Fruit fly (Drosophila melanogaster): Measurements from ENCODE around the gene CG4459.
A peak's percentile ranks its signal among the peaks of the same experiment; 100 is the strongest.

The CG4459 gene

DNA sequence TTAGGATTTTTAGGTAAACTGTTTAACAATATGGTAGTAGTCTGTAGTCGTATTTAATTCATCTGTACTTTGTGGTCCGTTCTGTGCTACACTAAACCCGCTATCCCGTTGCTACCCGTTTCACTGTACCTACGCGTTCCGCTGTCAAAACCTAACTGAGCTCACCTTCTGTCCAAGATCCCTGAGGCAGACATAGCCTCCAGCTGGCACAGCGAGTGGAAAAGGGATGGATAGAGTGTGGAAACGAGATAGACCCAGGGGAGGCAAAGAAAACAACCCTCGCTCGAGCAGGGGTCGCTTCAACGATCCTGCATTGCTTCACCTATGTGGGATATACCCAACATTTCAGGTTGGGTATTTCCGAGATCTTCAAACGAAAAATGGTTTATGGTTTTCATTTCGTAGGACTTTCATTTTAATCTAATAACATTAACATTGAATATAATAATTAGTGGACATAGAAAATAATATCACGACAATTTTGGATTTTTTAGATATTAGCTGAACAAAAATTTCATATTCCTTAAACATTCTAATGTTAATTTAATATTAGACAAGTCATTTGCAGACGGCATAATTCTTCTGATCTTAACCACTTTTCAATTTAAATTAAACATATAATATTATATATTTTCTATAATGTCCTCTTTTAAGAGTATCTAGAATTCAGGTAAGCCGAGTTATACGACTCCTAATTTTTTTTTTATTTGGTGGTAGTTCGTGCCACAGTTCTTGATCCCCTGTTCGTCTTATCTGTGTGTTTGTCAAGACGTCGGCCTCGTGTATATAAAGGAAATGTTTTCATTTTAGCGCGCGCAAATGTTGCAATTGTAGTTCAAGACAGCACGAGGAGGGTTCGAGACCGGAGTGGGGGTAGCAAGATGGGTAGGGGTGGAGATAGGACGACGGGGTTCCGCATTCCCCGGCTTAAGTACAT, 6.7 kb upstream of the CG4459 start, which contains the start of gene mira:
Gene mira, minus strand, starts transcription at position 281 of the 937 bp plus-strand sequence.
- TF ChIP-seq pan (optimal IDR thresholded peaks at IDR 0.05) = no peak
- TF ChIP-seq Dif (GFP tag; optimal IDR thresholded peaks at IDR 0.05; ENCODE audit: partially characterized antibody) = no peak
- no peak for TF ChIP-seq fru (GFP tag; optimal IDR thresholded peaks at IDR 0.05)
- no peak for TF ChIP-seq CG9705 (GFP tag; optimal IDR thresholded peaks at IDR 0.05)
- TF ChIP-seq Dfd (GFP tag; optimal IDR thresholded peaks at IDR 0.05) = no peak
- TF ChIP-seq Mio (GFP tag; optimal IDR thresholded peaks at IDR 0.05) = no peak
- no peak for TF ChIP-seq dsf (GFP tag; optimal IDR thresholded peaks at IDR 0.05; ENCODE audit: borderline replicate concordance)
- TF ChIP-seq tai (GFP tag; optimal IDR thresholded peaks at IDR 0.05) = no peak
- no peak for TF ChIP-seq Vsx2 (GFP tag; optimal IDR thresholded peaks at IDR 0.05; ENCODE audit: partially characterized antibody)

DNA sequence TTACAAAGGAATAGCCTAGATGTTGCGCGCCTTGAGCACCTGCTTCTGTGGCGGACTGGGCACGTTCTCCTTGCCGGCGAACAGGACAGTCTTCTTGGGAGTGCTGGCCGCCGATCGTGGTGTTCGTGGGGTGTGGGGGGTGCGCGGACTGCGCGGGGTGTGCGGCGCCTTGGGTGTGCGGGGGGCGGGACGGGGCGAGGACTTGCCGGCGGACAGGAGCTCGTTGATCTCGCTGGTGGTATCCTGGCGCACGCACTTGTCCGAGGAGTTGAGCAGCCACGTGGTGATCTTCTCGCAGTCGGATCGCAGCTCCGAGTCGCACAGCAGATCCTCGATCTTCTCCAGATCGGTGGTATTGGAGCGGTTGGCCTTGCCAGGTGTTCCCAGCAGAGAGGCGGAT, 3.7 kb upstream of the CG4459 start:
- no peak for TF ChIP-seq Hr83 (GFP tag; optimal IDR thresholded peaks at IDR 0.05; ENCODE audit: poor library complexity, severe bottlenecking)
- peak; percentile 95 for TF ChIP-seq Dfd (GFP tag; optimal IDR thresholded peaks at IDR 0.05)

- TF ChIP-seq tai (GFP tag; optimal IDR thresholded peaks at IDR 0.05) (no peak), OdsH (GFP tag; optimal IDR thresholded peaks at IDR 0.05) (no peak), CrebA (GFP tag; optimal IDR thresholded peaks at IDR 0.05; ENCODE audit: borderline replicate concordance) (no peak), CG32264 (GFP tag; optimal IDR thresholded peaks at IDR 0.05) (no peak), ey (GFP tag; optimal IDR thresholded peaks at IDR 0.05) (no peak), Jra (GFP tag; optimal IDR thresholded peaks at IDR 0.05) (no peak), usp (GFP tag; optimal IDR thresholded peaks at IDR 0.05) (no peak), Hnf4 (GFP tag; optimal IDR thresholded peaks at IDR 0.05) (no peak), sage (GFP tag; optimal IDR thresholded peaks at IDR 0.05) (no peak), jim (GFP tag; optimal IDR thresholded peaks at IDR 0.05) (no peak), foxo (GFP tag; optimal IDR thresholded peaks at IDR 0.05) (no peak), dsf (GFP tag; optimal IDR thresholded peaks at IDR 0.05; ENCODE audit: borderline replicate concordance) (no peak)
Observed at dm6 chr3R:19930913-19931706, 2.7 kb upstream of the CG4459 start.

DNA sequence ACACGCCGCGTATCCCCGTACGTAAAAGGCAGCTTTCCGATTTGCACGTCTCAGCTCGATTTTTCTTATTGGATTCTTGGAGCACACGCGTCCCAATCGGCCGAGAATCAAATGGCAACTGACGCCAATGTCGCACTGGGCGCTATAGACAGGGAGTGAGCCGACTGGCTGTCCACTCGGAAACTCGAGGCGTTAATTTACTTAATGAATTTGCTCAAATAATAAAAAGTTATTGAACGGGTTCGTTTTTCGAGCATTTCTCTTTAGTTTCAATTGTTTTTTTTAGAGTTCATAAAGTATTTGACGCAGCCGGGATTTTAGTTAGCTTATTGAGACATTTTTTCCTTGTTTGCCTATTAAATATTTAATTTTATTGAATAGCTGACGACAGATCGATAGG, 3.2 kb downstream of the CG4459 start, which contains the start of gene CG4462:
Gene CG4462, minus strand, starts transcription at position 101 of the 400 bp plus-strand sequence.
- TF ChIP-seq dmrt93B (GFP tag; optimal IDR thresholded peaks at IDR 0.05) = no peak
- TF ChIP-seq Dfd (GFP tag; optimal IDR thresholded peaks at IDR 0.05) = no peak
- TF ChIP-seq dsf (GFP tag; optimal IDR thresholded peaks at IDR 0.05; ENCODE audit: borderline replicate concordance) = no peak
- no peak for TF ChIP-seq Mio (GFP tag; optimal IDR thresholded peaks at IDR 0.05)
- TF ChIP-seq rgr (GFP tag; optimal IDR thresholded peaks at IDR 0.05) = no peak

dm6 chr3R:19924331-19924730, 4.1 kb downstream of the CG4459 start:
- TF ChIP-seq jim (GFP tag; optimal IDR thresholded peaks at IDR 0.05) (no peak), usp (GFP tag; optimal IDR thresholded peaks at IDR 0.05) (no peak), Rel (GFP tag; optimal IDR thresholded peaks at IDR 0.05) (no peak), Rel (tag; optimal IDR thresholded peaks at IDR 0.05) (no peak), h (GFP tag; optimal IDR thresholded peaks at IDR 0.05) (peak; percentile 50), sage (GFP tag; optimal IDR thresholded peaks at IDR 0.05) (no peak), fru (GFP tag; optimal IDR thresholded peaks at IDR 0.05) (no peak), br (GFP tag; optimal IDR thresholded peaks at IDR 0.05) (peak; percentile 34), Hr83 (GFP tag; optimal IDR thresholded peaks at IDR 0.05; ENCODE audit: poor library complexity, severe bottlenecking) (peak; percentile 38), Myc (optimal IDR thresholded peaks at IDR 0.05) (no peak), HLH106 (tag; optimal IDR thresholded peaks at IDR 0.05) (no peak), rgr (GFP tag; optimal IDR thresholded peaks at IDR 0.05) (peak; percentile 65), dsf (GFP tag; optimal IDR thresholded peaks at IDR 0.05; ENCODE audit: borderline replicate concordance) (no peak), ey (GFP tag; optimal IDR thresholded peaks at IDR 0.05) (no peak), lola (GFP tag; optimal IDR thresholded peaks at IDR 0.05) (no peak), Hnf4 (GFP tag; optimal IDR thresholded peaks at IDR 0.05) (no peak), CrebA (GFP tag; optimal IDR thresholded peaks at IDR 0.05; ENCODE audit: borderline replicate concordance) (no peak)
